Worm (Caenorhabditis elegans) whole organism, mixed stage, embryonic: ENCODE data around the gene F17E9.3.

ENCODE experiments used
- ceh-83 ChIP-seq: fragments of 200-800 bp; sonication (Bioruptor generic); optimal IDR thresholded peaks from 2 replicates; lab custom pipeline; 2018; ENCODE audit warnings: mild to moderate bottlenecking, missing genetic modification characterization, missing compliant biosample characterization
- cnd-1 ChIP-seq: fragments of 200-800 bp; sonication (Bioruptor generic); optimal IDR thresholded peaks from 2 replicates; lab custom pipeline; 2018; ENCODE audit warnings: mild to moderate bottlenecking, missing genetic modification characterization, missing compliant biosample characterization
- elt-1 ChIP-seq: sonication (generic microtip); optimal IDR thresholded peaks from 2 replicates; lab custom pipeline; 2017; ENCODE audit warnings: missing genetic modification characterization, mild to moderate bottlenecking, missing compliant biosample characterization, antibody characterized with exemption, moderate library complexity, borderline replicate concordance; ENCODE audit not compliant: insufficient read depth
- elt-3 ChIP-seq: fragments of 150-350 bp; optimal IDR thresholded peaks from 2 replicates; lab custom pipeline; 2014; ENCODE audit warnings: missing biosample characterization, missing genetic modification characterization
- mep-1 ChIP-seq: fragments of 150-350 bp; optimal IDR thresholded peaks from 2 replicates; lab custom pipeline; 2017; ENCODE audit warnings: missing biosample characterization, missing genetic modification reagents, missing genetic modification characterization, inconsistent platforms
- pha-4 ChIP-seq: fragments of 150-350 bp; optimal IDR thresholded peaks from 2 replicates; lab custom pipeline; 2018; ENCODE audit warnings: missing biosample characterization, missing genetic modification reagents, missing genetic modification characterization
- unc-120 ChIP-seq: sonication (generic microtip); optimal IDR thresholded peaks from 2 replicates; lab custom pipeline; 2017; ENCODE audit warnings: missing genetic modification characterization, missing compliant biosample characterization; ENCODE audit not compliant: poor library complexity, severe bottlenecking

- TF ChIP-seq unc-120 (tag; lab: Kevin White, UChicago) (no peak), ceh-83 (GFP tag; lab: Kevin White, UChicago) (no peak), cnd-1 (tag; lab: Kevin White, UChicago) (no peak), elt-3 (tag; lab: Kevin White, UChicago) (no peak), mep-1 (tag; lab: Kevin White, UChicago) (no peak), pha-4 (tag; lab: Kevin White, UChicago) (no peak), elt-1 (tag; lab: Kevin White, UChicago) (no peak)
These were observed 41.7 kb downstream of the F17E9.3 start, which contains the start of gene timm-17B.2 for ce11 chrIV:8396348-8396747.
